Fruit fly (Drosophila melanogaster): Measurements from ENCODE around the gene NFAT.

dm6 chrX:13586888-13587287 lies 37.7 kb upstream of the NFAT start:
- no peak for TF ChIP-seq CG8478 (optimal IDR thresholded peaks at IDR 0.05)
- no peak for TF ChIP-seq pan (optimal IDR thresholded peaks at IDR 0.05)
- no peak for TF ChIP-seq Dll (optimal IDR thresholded peaks at IDR 0.05)
- TF ChIP-seq psq (optimal IDR thresholded peaks at IDR 0.05) = no peak

Measured in whole organism.